Fruit fly (Drosophila melanogaster) whole organism, embryonic: Measurements from ENCODE around the gene CG2224.

ENCODE experiments used
- Aef1 ChIP-seq: fragments of 200-800 bp; sonication (Bioruptor generic); IDR thresholded peaks from 3 replicates; pipeline ENCODE4 v1.3.6; 2022; ENCODE audit warnings: missing biosample characterization, missing genetic modification characterization
- Bteb2 ChIP-seq: fragments of 200-800 bp; sonication (Bioruptor generic); optimal IDR thresholded peaks from 2 replicates; lab custom pipeline; 2016; ENCODE audit warnings: missing biosample characterization, missing genetic modification characterization
- CG10209 ChIP-seq: fragments of 200-800 bp; sonication (Bioruptor generic); optimal IDR thresholded peaks from 3 replicates; lab custom pipeline; 2017; ENCODE audit warnings: missing biosample characterization, mild to moderate bottlenecking, missing genetic modification characterization, missing genetic modification reagents
- CG10267 ChIP-seq: fragments of 200-800 bp; sonication (Bioruptor generic); optimal IDR thresholded peaks from 2 replicates; lab custom pipeline; 2018; ENCODE audit warnings: missing biosample characterization, mild to moderate bottlenecking, missing genetic modification characterization, moderate library complexity
- CG10366 ChIP-seq: fragments of 200-800 bp; sonication (Bioruptor generic); IDR thresholded peaks from 2 replicates; pipeline ENCODE4 v1.3.6; 2022; ENCODE audit warnings: missing biosample characterization, missing genetic modification characterization
- CG11085 ChIP-seq: fragments of 200-800 bp; sonication (Bioruptor generic); IDR thresholded peaks from 2 replicates; pipeline ENCODE4 v1.3.6; 2022; ENCODE audit warnings: missing biosample characterization, missing genetic modification characterization
- CG12769 ChIP-seq: fragments of 200-800 bp; sonication (Bioruptor generic); optimal IDR thresholded peaks from 2 replicates; lab custom pipeline; 2019; ENCODE audit warnings: missing biosample characterization, mild to moderate bottlenecking, missing genetic modification characterization, moderate library complexity
- CG1647 ChIP-seq: fragments of 200-800 bp; sonication (Bioruptor generic); optimal IDR thresholded peaks from 3 replicates; lab custom pipeline; 2016; ENCODE audit warnings: missing biosample characterization, missing genetic modification characterization
- CG16815 ChIP-seq: fragments of 200-800 bp; sonication (Bioruptor generic); optimal IDR thresholded peaks from 3 replicates; lab custom pipeline; 2017; ENCODE audit warnings: missing biosample characterization, mild to moderate bottlenecking, missing genetic modification characterization
- CG18262 ChIP-seq: fragments of 200-800 bp; optimal IDR thresholded peaks from 3 replicates; lab custom pipeline; 2019; ENCODE audit warnings: missing biosample characterization, mild to moderate bottlenecking, missing genetic modification characterization, moderate library complexity
- CG30431 ChIP-seq: fragments of 200-800 bp; sonication (Bioruptor generic); optimal IDR thresholded peaks from 2 replicates; lab custom pipeline; 2017; ENCODE audit warnings: missing biosample characterization, missing genetic modification characterization
- CG3163 ChIP-seq: fragments of 200-800 bp; sonication (Bioruptor generic); optimal IDR thresholded peaks from 3 replicates; lab custom pipeline; 2016; ENCODE audit warnings: missing biosample characterization, missing genetic modification characterization
- CG4328 ChIP-seq: fragments of 200-800 bp; sonication (Bioruptor generic); optimal IDR thresholded peaks from 3 replicates; lab custom pipeline; 2017; ENCODE audit warnings: missing biosample characterization, missing genetic modification reagents, missing genetic modification characterization
- CG4617 ChIP-seq: fragments of 200-800 bp; sonication (Bioruptor generic); optimal IDR thresholded peaks from 3 replicates; lab custom pipeline; 2016; ENCODE audit warnings: missing biosample characterization, missing genetic modification characterization, borderline replicate concordance
- CG5180 ChIP-seq: fragments of 200-800 bp; sonication (Bioruptor generic); optimal IDR thresholded peaks from 3 replicates; lab custom pipeline; 2017; ENCODE audit warnings: missing biosample characterization, missing genetic modification characterization, mild to moderate bottlenecking, moderate library complexity, missing genetic modification reagents
- CG5245 ChIP-seq: fragments of 200-800 bp; sonication (Bioruptor generic); optimal IDR thresholded peaks from 3 replicates; lab custom pipeline; 2016; ENCODE audit warnings: missing biosample characterization, missing genetic modification characterization
- CG7745 ChIP-seq: fragments of 200-800 bp; sonication (Bioruptor generic); optimal IDR thresholded peaks from 2 replicates; lab custom pipeline; 2018; ENCODE audit warnings: missing biosample characterization, mild to moderate bottlenecking, missing genetic modification characterization, moderate library complexity
- CG7963 ChIP-seq: fragments of 200-800 bp; sonication (Bioruptor generic); IDR thresholded peaks from 3 replicates; pipeline ENCODE4 v1.3.6; 2022; ENCODE audit warnings: missing biosample characterization, missing genetic modification characterization; ENCODE audit not compliant: partially characterized antibody
- CG8281 ChIP-seq: fragments of 200-800 bp; sonication (Bioruptor generic); optimal IDR thresholded peaks from 2 replicates; lab custom pipeline; 2018; ENCODE audit warnings: missing biosample characterization, mild to moderate bottlenecking, missing genetic modification characterization, moderate library complexity
- CG9437 ChIP-seq: fragments of 200-800 bp; sonication (Bioruptor generic); optimal IDR thresholded peaks from 2 replicates; lab custom pipeline; 2018; ENCODE audit warnings: missing biosample characterization, mild to moderate bottlenecking, missing genetic modification characterization
- CG9609 ChIP-seq: fragments of 200-800 bp; sonication (Bioruptor generic); optimal IDR thresholded peaks from 3 replicates; lab custom pipeline; 2016; ENCODE audit warnings: missing biosample characterization, missing genetic modification characterization
- CG9932 ChIP-seq: fragments of 200-800 bp; sonication (Bioruptor generic); IDR thresholded peaks from 2 replicates; pipeline ENCODE4 v1.3.6; 2022; ENCODE audit warnings: missing biosample characterization, missing genetic modification characterization
- Chrac-16 ChIP-seq: fragments of 200-800 bp; sonication (Bioruptor generic); optimal IDR thresholded peaks from 3 replicates; lab custom pipeline; 2016; ENCODE audit warnings: missing biosample characterization, missing genetic modification characterization
- Dp ChIP-seq: fragments of 200-800 bp; sonication (Bioruptor generic); optimal IDR thresholded peaks from 2 replicates; lab custom pipeline; 2018; ENCODE audit warnings: missing biosample characterization, mild to moderate bottlenecking, missing genetic modification characterization, moderate library complexity
- ERR ChIP-seq: fragments of 200-800 bp; sonication (Bioruptor generic); optimal IDR thresholded peaks from 2 replicates; lab custom pipeline; 2016; ENCODE audit warnings: missing biosample characterization, missing genetic modification characterization
- Ets65A ChIP-seq: fragments of 200-800 bp; sonication (Bioruptor generic); peaks from one replicate; lab custom pipeline; 2016; ENCODE audit warnings: missing biosample characterization, missing genetic modification characterization
- Fer1 ChIP-seq: fragments of 200-800 bp; sonication (Bioruptor generic); optimal IDR thresholded peaks from 2 replicates; lab custom pipeline; 2017; ENCODE audit warnings: missing biosample characterization, mild to moderate bottlenecking, missing genetic modification characterization
- Fer3 ChIP-seq: fragments of 200-800 bp; sonication (Bioruptor generic); optimal IDR thresholded peaks from 2 replicates; lab custom pipeline; 2018; ENCODE audit warnings: missing biosample characterization, mild to moderate bottlenecking, missing genetic modification characterization, moderate library complexity
- Hr39 ChIP-seq: fragments of >200 bp; optimal IDR thresholded peaks from 2 replicates; lab custom pipeline; 2017
- Mes4 ChIP-seq: fragments of 200-800 bp; sonication (Bioruptor generic); optimal IDR thresholded peaks from 2 replicates; lab custom pipeline; 2016; ENCODE audit warnings: missing biosample characterization, missing genetic modification characterization
- Xbp1 ChIP-seq: fragments of 200-800 bp; sonication (Bioruptor generic); optimal IDR thresholded peaks from 3 replicates; lab custom pipeline; 2016; ENCODE audit warnings: missing biosample characterization, mild to moderate bottlenecking, missing genetic modification characterization
- btn ChIP-seq: fragments of 200-800 bp; sonication (Bioruptor generic); optimal IDR thresholded peaks from 2 replicates; lab custom pipeline; 2016; ENCODE audit warnings: missing biosample characterization, missing genetic modification characterization
- cg ChIP-seq: fragments of 200-800 bp; sonication (Bioruptor generic); optimal IDR thresholded peaks from 3 replicates; lab custom pipeline; 2019; ENCODE audit warnings: missing biosample characterization, mild to moderate bottlenecking, missing genetic modification characterization, moderate library complexity
- chn ChIP-seq: fragments of 200-800 bp; sonication (Bioruptor generic); optimal IDR thresholded peaks from 2 replicates; lab custom pipeline; 2016; ENCODE audit warnings: missing biosample characterization, missing genetic modification characterization
- eyg ChIP-seq: fragments of 200-800 bp; sonication (Bioruptor generic); optimal IDR thresholded peaks from 3 replicates; lab custom pipeline; 2016; ENCODE audit warnings: missing biosample characterization, missing genetic modification characterization
- gfzf ChIP-seq: fragments of 200-800 bp; sonication (Bioruptor generic); optimal IDR thresholded peaks from 2 replicates; lab custom pipeline; 2016; ENCODE audit warnings: missing biosample characterization, mild to moderate bottlenecking, missing genetic modification characterization, moderate library complexity
- ham ChIP-seq: fragments of 200-800 bp; sonication (Bioruptor generic); IDR thresholded peaks from 2 replicates; pipeline ENCODE4 v1.3.6; 2022; ENCODE audit warnings: missing biosample characterization, missing genetic modification characterization
- ind ChIP-seq: fragments of 200-800 bp; sonication (Bioruptor generic); optimal IDR thresholded peaks from 3 replicates; lab custom pipeline; 2016; ENCODE audit warnings: missing biosample characterization, missing genetic modification characterization
- insv ChIP-seq, 2 experiments: fragments of 200-800 bp; sonication (Bioruptor generic); optimal IDR thresholded peaks; 3 replicates each; lab custom pipeline; 2016 to 2018; ENCODE audit warnings: missing biosample characterization in 2 of 2, missing genetic modification characterization in 2 of 2
- lbe ChIP-seq: fragments of 200-800 bp; sonication (Bioruptor generic); optimal IDR thresholded peaks from 2 replicates; lab custom pipeline; 2016; ENCODE audit warnings: missing biosample characterization, mild to moderate bottlenecking, missing genetic modification characterization
- lmd ChIP-seq: fragments of 200-800 bp; sonication (Bioruptor generic); IDR thresholded peaks from 2 replicates; pipeline ENCODE4 v1.3.6; 2022; ENCODE audit warnings: missing biosample characterization, missing genetic modification characterization
- phol ChIP-seq: fragments of 200-800 bp; sonication (Bioruptor generic); optimal IDR thresholded peaks from 3 replicates; lab custom pipeline; 2018; ENCODE audit warnings: missing biosample characterization, mild to moderate bottlenecking, missing genetic modification characterization, moderate library complexity
- pnt ChIP-seq: fragments of 200-800 bp; sonication (Bioruptor generic); optimal IDR thresholded peaks from 3 replicates; lab custom pipeline; 2016; ENCODE audit warnings: missing biosample characterization, missing genetic modification characterization
- repo ChIP-seq: fragments of 200-800 bp; sonication (Bioruptor generic); optimal IDR thresholded peaks from 2 replicates; lab custom pipeline; 2016; ENCODE audit warnings: missing biosample characterization, missing genetic modification characterization
- rib ChIP-seq: fragments of 200-800 bp; sonication (Bioruptor generic); IDR thresholded peaks from 2 replicates; pipeline ENCODE4 v1.3.6; 2022; ENCODE audit warnings: missing biosample characterization, missing genetic modification characterization
- scrt ChIP-seq: fragments of 200-800 bp; sonication (Bioruptor generic); optimal IDR thresholded peaks from 2 replicates; lab custom pipeline; 2018; ENCODE audit warnings: missing biosample characterization, mild to moderate bottlenecking, missing genetic modification characterization, moderate library complexity
- slbo ChIP-seq: fragments of 200-800 bp; sonication (Bioruptor generic); IDR thresholded peaks from 2 replicates; pipeline ENCODE4 v1.3.6; 2022; ENCODE audit warnings: missing biosample characterization, missing genetic modification characterization
- tin ChIP-seq: fragments of 200-800 bp; sonication (Bioruptor generic); optimal IDR thresholded peaks from 3 replicates; lab custom pipeline; 2016; ENCODE audit warnings: missing biosample characterization, missing genetic modification characterization
- usp ChIP-seq: fragments of >200 bp; optimal IDR thresholded peaks from 2 replicates; lab custom pipeline; 2017; ENCODE audit warnings: missing biosample characterization, missing genetic modification characterization
- zen2 ChIP-seq: fragments of 200-800 bp; sonication (Bioruptor generic); IDR thresholded peaks from 3 replicates; pipeline ENCODE4 v1.3.6; 2022; ENCODE audit warnings: missing biosample characterization, missing genetic modification characterization; ENCODE audit not compliant: partially characterized antibody

CG2224 gene

dm6 chr3R:30416765-30417274, 42.3 kb downstream of the CG2224 start (continued):
- TF ChIP-seq CG5180: no peak
- TF ChIP-seq btn (GFP tag; lab: Kevin White, UChicago): no peak

- TF ChIP-seq CG10366 (GFP tag; lab: Robert Waterston, UW): peak; percentile 70
- TF ChIP-seq scrt (GFP tag; lab: Kevin White, UChicago): peak; percentile 20
- no peak for TF ChIP-seq repo
- TF ChIP-seq ind (GFP tag; lab: Kevin White, UChicago): peak; percentile 49
- no peak for TF ChIP-seq CG10209 (GFP tag; lab: Kevin White, UChicago)
- peak; percentile 17 for TF ChIP-seq chn (GFP tag; lab: Kevin White, UChicago)
- TF ChIP-seq Fer1 (GFP tag; lab: Kevin White, UChicago): peak; percentile 30
- TF ChIP-seq CG3163 (GFP tag; lab: Kevin White, UChicago): no peak
- TF ChIP-seq Mes4 (GFP tag; lab: Kevin White, UChicago): peak; percentile 32
- TF ChIP-seq cg (GFP tag; lab: Kevin White, UChicago): no peak
- TF ChIP-seq CG9437 (GFP tag; lab: Kevin White, UChicago): no peak
- TF ChIP-seq CG1647 (GFP tag; lab: Kevin White, UChicago): no peak
- TF ChIP-seq ham (GFP tag; lab: Robert Waterston, UW): no peak
- TF ChIP-seq rib (GFP tag; lab: Robert Waterston, UW): no peak
- TF ChIP-seq CG12769 (tag; lab: Kevin White, UChicago): peak; percentile 56
- peak; percentile 48 for TF ChIP-seq Xbp1 (GFP tag; lab: Kevin White, UChicago)
- no peak for TF ChIP-seq gfzf (GFP tag; lab: Kevin White, UChicago)
- no peak for TF ChIP-seq CG11085
- TF ChIP-seq Chrac-16: no peak
- no peak for TF ChIP-seq Hr39 (lab: Kevin White, UChicago)
- peak; percentile 7 for TF ChIP-seq CG9609
- TF ChIP-seq phol (tag; lab: Kevin White, UChicago): peak; percentile 69
- TF ChIP-seq CG7963 (GFP tag; lab: Robert Waterston, UW): no peak
- peak; percentile 17 for TF ChIP-seq eyg
- no peak for TF ChIP-seq lbe
- no peak for TF ChIP-seq ERR (GFP tag; lab: Kevin White, UChicago)
- TF ChIP-seq lmd: peak; percentile 54
- peak; percentile 36; the same call in 1 of the 2 replicates for TF ChIP-seq CG9932 (GFP tag; lab: Robert Waterston, UW)
- no peak; the same call in 1 of the 2 replicates for TF ChIP-seq slbo (GFP tag; lab: Robert Waterston, UW)
- TF ChIP-seq tin (GFP tag; lab: Kevin White, UChicago): peak; percentile 59
- TF ChIP-seq Dp (GFP tag; lab: Kevin White, UChicago): no peak
- no peak for TF ChIP-seq CG7745 (tag; lab: Kevin White, UChicago)
- no peak for TF ChIP-seq usp
- no peak for TF ChIP-seq Ets65A
- TF ChIP-seq pnt (GFP tag; lab: Kevin White, UChicago): peak; percentile 45
- TF ChIP-seq Bteb2: no peak
- TF ChIP-seq CG10267 (tag; lab: Kevin White, UChicago): peak; percentile 46
- no peak for TF ChIP-seq zen2 (GFP tag; lab: Robert Waterston, UW)
- no peak for TF ChIP-seq insv (GFP tag; optimal IDR thresholded peaks at IDR 0.05; lab: Kevin White, UChicago)
- TF ChIP-seq CG4328 (GFP tag; lab: Kevin White, UChicago): no peak
- peak; percentile 44 for TF ChIP-seq CG5245
- no peak for TF ChIP-seq CG16815
- TF ChIP-seq CG18262 (tag; lab: Kevin White, UChicago): peak; percentile 53
- peak; percentile 38 for TF ChIP-seq Fer3 (tag; lab: Kevin White, UChicago)
- 0 out of 3 replicates have a peak, but pooled peaks have one; percentile 15 for TF ChIP-seq Aef1 (GFP tag; lab: Robert Waterston, UW)
- no peak for TF ChIP-seq CG8281 (tag; lab: Kevin White, UChicago)
- peak; percentile 23 for TF ChIP-seq CG30431 (GFP tag; lab: Kevin White, UChicago)
- TF ChIP-seq CG4617 (GFP tag; lab: Kevin White, UChicago): no peak
Observed at dm6 chr3R:30413795-30414194, 45.3 kb downstream of the CG2224 start.
